Worm (Caenorhabditis elegans) whole organism, L3 larva: ENCODE measurements around the gene lgmn-1.

ENCODE experiments used
- R02D3.7 ChIP-seq: fragments of 150-350 bp; optimal IDR thresholded peaks from 2 replicates; lab custom pipeline; 2014; ENCODE audit warnings: missing biosample characterization, missing genetic modification characterization
- ZK546.5 ChIP-seq: sonication (generic microtip); optimal IDR thresholded peaks from 2 replicates; lab custom pipeline; 2017; ENCODE audit warnings: missing biosample characterization, missing genetic modification characterization
- aly-2 ChIP-seq: fragments of 150-350 bp; optimal IDR thresholded peaks from 2 replicates; lab custom pipeline; 2014; ENCODE audit warnings: missing biosample characterization, missing genetic modification characterization
- ama-1 ChIP-seq: fragments of 150-350 bp; optimal IDR thresholded peaks from 2 replicates; lab custom pipeline; 2018
- ceh-16 ChIP-seq: sonication (generic microtip); optimal IDR thresholded peaks from 2 replicates; lab custom pipeline; 2017; ENCODE audit warnings: missing biosample characterization, missing genetic modification characterization
- ceh-28 ChIP-seq: fragments of 150-350 bp; optimal IDR thresholded peaks from 2 replicates; lab custom pipeline; 2014; ENCODE audit warnings: missing biosample characterization, missing genetic modification reagents, missing genetic modification characterization
- ceh-82 ChIP-seq: fragments of 150-350 bp; optimal IDR thresholded peaks from 2 replicates; lab custom pipeline; 2014; ENCODE audit warnings: missing biosample characterization, missing genetic modification characterization
- ceh-9 ChIP-seq: sonication (generic microtip); optimal IDR thresholded peaks from 2 replicates; lab custom pipeline; 2018; ENCODE audit warnings: missing biosample characterization, missing genetic modification characterization
- egl-27 ChIP-seq: sonication (generic microtip); optimal IDR thresholded peaks from 4 replicates; lab custom pipeline; 2017; ENCODE audit warnings: missing biosample characterization, missing genetic modification reagents, missing genetic modification characterization
- egl-5 ChIP-seq: fragments of 150-350 bp; optimal IDR thresholded peaks from 2 replicates; lab custom pipeline; 2017; ENCODE audit warnings: missing biosample characterization, missing genetic modification reagents, missing genetic modification characterization, inconsistent platforms
- elt-1 ChIP-seq: fragments of 150-350 bp; optimal IDR thresholded peaks from 2 replicates; lab custom pipeline; 2014; ENCODE audit warnings: missing biosample characterization, missing genetic modification characterization
- elt-2 ChIP-seq: sonication (generic microtip); optimal IDR thresholded peaks from 2 replicates; lab custom pipeline; 2016; ENCODE audit warnings: missing genetic modification reagents, mild to moderate bottlenecking, missing genetic modification characterization, missing compliant biosample characterization
- elt-3 ChIP-seq, 3 experiments: fragments of 150-350 bp in 1 of 3; sonication (generic microtip) in 2 of 3; optimal IDR thresholded peaks; 2 replicates in 2 of 3; 4 replicates in 1 of 3; lab custom pipeline; 2014 to 2017; ENCODE audit warnings: missing biosample characterization in 3 of 3, missing genetic modification characterization in 3 of 3
- eor-1 ChIP-seq, 2 experiments: fragments of 150-350 bp; optimal IDR thresholded peaks; 2 replicates each; lab custom pipeline; 2014 to 2018; ENCODE audit warnings: missing biosample characterization in 2 of 2, missing genetic modification characterization in 2 of 2
- fkh-10 ChIP-seq: sonication (generic microtip); optimal IDR thresholded peaks from 2 replicates; lab custom pipeline; 2017; ENCODE audit warnings: missing biosample characterization, missing genetic modification reagents, missing genetic modification characterization
- fos-1 ChIP-seq: fragments of 150-350 bp; optimal IDR thresholded peaks from 2 replicates; lab custom pipeline; 2014; ENCODE audit warnings: missing biosample characterization, missing genetic modification characterization
- hmg-11 ChIP-seq: sonication (generic microtip); optimal IDR thresholded peaks from 2 replicates; lab custom pipeline; 2016; ENCODE audit warnings: missing genetic modification characterization, missing compliant biosample characterization
- jun-1 ChIP-seq: fragments of 150-350 bp; optimal IDR thresholded peaks from 2 replicates; lab custom pipeline; 2014; ENCODE audit warnings: missing biosample characterization, missing genetic modification reagents, missing genetic modification characterization
- lin-15B ChIP-seq: fragments of 150-350 bp; optimal IDR thresholded peaks from 2 replicates; lab custom pipeline; 2014; ENCODE audit warnings: missing biosample characterization, missing genetic modification characterization
- lin-39 ChIP-seq: fragments of 150-350 bp; optimal IDR thresholded peaks from 2 replicates; lab custom pipeline; 2018; ENCODE audit warnings: missing biosample characterization, missing genetic modification reagents, missing genetic modification characterization
- lsy-12 ChIP-seq: sonication (generic microtip); optimal IDR thresholded peaks from 2 replicates; lab custom pipeline; 2016; ENCODE audit warnings: mild to moderate bottlenecking, missing genetic modification characterization, missing compliant biosample characterization
- mdl-1 ChIP-seq: fragments of 150-350 bp; optimal IDR thresholded peaks from 2 replicates; lab custom pipeline; 2014; ENCODE audit warnings: missing biosample characterization, missing genetic modification characterization
- mml-1 ChIP-seq: fragments of 150-350 bp; sonication (generic microtip); optimal IDR thresholded peaks from 3 replicates; lab custom pipeline; 2014; ENCODE audit warnings: missing biosample characterization, missing genetic modification characterization
- nhr-11 ChIP-seq: fragments of 150-350 bp; optimal IDR thresholded peaks from 2 replicates; lab custom pipeline; 2014; ENCODE audit warnings: missing biosample characterization, missing genetic modification characterization
- nhr-12 ChIP-seq: fragments of 150-350 bp; optimal IDR thresholded peaks from 2 replicates; lab custom pipeline; 2014; ENCODE audit warnings: missing biosample characterization, missing genetic modification characterization
- nhr-23 ChIP-seq: fragments of 150-350 bp; optimal IDR thresholded peaks from 2 replicates; lab custom pipeline; 2014; ENCODE audit warnings: missing biosample characterization, missing genetic modification reagents, missing genetic modification characterization
- nhr-237 ChIP-seq: fragments of 150-350 bp; optimal IDR thresholded peaks from 2 replicates; lab custom pipeline; 2014; ENCODE audit warnings: missing biosample characterization, missing genetic modification characterization
- nhr-25 ChIP-seq: sonication (generic microtip); optimal IDR thresholded peaks from 2 replicates; lab custom pipeline; 2017; ENCODE audit warnings: missing biosample characterization, missing genetic modification characterization
- nhr-28 ChIP-seq: fragments of 150-350 bp; optimal IDR thresholded peaks from 2 replicates; lab custom pipeline; 2014; ENCODE audit warnings: missing biosample characterization, missing genetic modification characterization
- nhr-43 ChIP-seq: sonication (generic microtip); optimal IDR thresholded peaks from 2 replicates; lab custom pipeline; 2016; ENCODE audit warnings: mild to moderate bottlenecking, missing genetic modification characterization, missing compliant biosample characterization; ENCODE audit not compliant: poor library complexity, severe bottlenecking
- nhr-67 ChIP-seq: fragments of 150-350 bp; optimal IDR thresholded peaks from 2 replicates; lab custom pipeline; 2014; ENCODE audit warnings: missing biosample characterization, missing genetic modification characterization
- nhr-76 ChIP-seq: fragments of 150-350 bp; sonication (generic microtip); optimal IDR thresholded peaks from 5 replicates; lab custom pipeline; 2014; ENCODE audit warnings: missing biosample characterization, missing genetic modification characterization
- pqm-1 ChIP-seq: fragments of 150-350 bp; optimal IDR thresholded peaks from 2 replicates; lab custom pipeline; 2017; ENCODE audit warnings: missing biosample characterization, missing genetic modification characterization, inconsistent platforms
- skn-1 ChIP-seq: fragments of 150-350 bp; optimal IDR thresholded peaks from 2 replicates; lab custom pipeline; 2014; ENCODE audit warnings: missing biosample characterization, missing genetic modification characterization
- snpc-4 ChIP-seq: fragments of 150-350 bp; optimal IDR thresholded peaks from 2 replicates; lab custom pipeline; 2014; ENCODE audit warnings: missing biosample characterization, missing genetic modification characterization
- unc-62 ChIP-seq: fragments of 150-350 bp; sonication (generic microtip); optimal IDR thresholded peaks from 4 replicates; lab custom pipeline; 2014; ENCODE audit warnings: missing biosample characterization, missing genetic modification reagents, missing genetic modification characterization
- zag-1 ChIP-seq: fragments of 150-350 bp; optimal IDR thresholded peaks from 2 replicates; lab custom pipeline; 2014; ENCODE audit warnings: missing biosample characterization, missing genetic modification characterization
- ztf-4 ChIP-seq: fragments of 150-350 bp; optimal IDR thresholded peaks from 2 replicates; lab custom pipeline; 2014; ENCODE audit warnings: missing biosample characterization, missing genetic modification characterization

The lgmn-1 gene

ce11 chrV:12555872-12556271 lies 43.0 kb downstream of the lgmn-1 start:
- TF ChIP-seq mml-1 (tag; lab: Kevin White, UChicago) = no peak
- no peak for TF ChIP-seq unc-62 (GFP tag; lab: Kevin White, UChicago)
- TF ChIP-seq ztf-4 (tag; lab: Kevin White, UChicago) = no peak
- peak; percentile 57 for TF ChIP-seq nhr-25
- TF ChIP-seq nhr-23 (tag; lab: Kevin White, UChicago) = peak; percentile 74
- no peak for TF ChIP-seq zag-1
- TF ChIP-seq aly-2 = no peak
- no peak for TF ChIP-seq elt-3 (tag; optimal IDR thresholded peaks at IDR 0.05; lab: Kevin White, UChicago)
- TF ChIP-seq ceh-82 (tag; lab: Kevin White, UChicago) = no peak
- TF ChIP-seq nhr-237 (tag; lab: Kevin White, UChicago) = no peak
- TF ChIP-seq mdl-1 (tag; lab: Kevin White, UChicago) = no peak
- no peak for TF ChIP-seq egl-27 (tag; lab: Kevin White, UChicago)
- TF ChIP-seq fos-1 (tag; lab: Kevin White, UChicago) = no peak
- TF ChIP-seq snpc-4 (tag; lab: Kevin White, UChicago) = no peak
- no peak for TF ChIP-seq elt-2 (tag; lab: Kevin White, UChicago)
- TF ChIP-seq eor-1 (tag; optimal IDR thresholded peaks at IDR 0.05; lab: Kevin White, UChicago) = no peak
- no peak for TF ChIP-seq ceh-28 (tag; lab: Kevin White, UChicago)
- TF ChIP-seq pqm-1 (tag; lab: Kevin White, UChicago) = no peak
- TF ChIP-seq nhr-43 (tag; lab: Kevin White, UChicago) = peak; percentile 42
- TF ChIP-seq nhr-11 = no peak
- TF ChIP-seq, all 47 proteins: peak for 3

DNA sequence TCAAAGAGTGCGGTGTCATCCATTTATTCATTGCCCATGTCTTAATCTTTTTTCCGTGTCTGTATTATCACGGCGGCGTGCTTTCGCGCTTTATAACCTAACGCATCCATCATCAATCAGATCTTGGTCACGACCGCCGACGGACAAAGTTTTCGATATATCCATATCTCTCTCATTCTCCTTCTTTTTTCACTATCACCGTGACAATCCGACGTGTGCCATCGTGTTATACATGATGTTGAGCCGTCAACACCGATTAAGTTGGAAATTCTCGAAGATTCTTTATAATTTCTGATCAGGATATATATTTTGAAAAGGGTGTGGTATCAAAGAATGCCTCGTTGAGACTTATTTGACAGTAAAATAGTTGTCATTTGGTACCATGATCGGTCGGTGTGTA lies 44.0 kb downstream of the lgmn-1 start:
- no peak for TF ChIP-seq snpc-4 (tag; lab: Kevin White, UChicago)
- TF ChIP-seq nhr-23 (tag; lab: Kevin White, UChicago) = peak; percentile 18
- no peak for TF ChIP-seq nhr-67 (tag; lab: Kevin White, UChicago)
- no peak for TF ChIP-seq ceh-9 (tag; lab: Kevin White, UChicago)
- no peak for TF ChIP-seq eor-1 (tag; optimal IDR thresholded peaks at IDR 0.05; lab: Kevin White, UChicago)
- no peak for TF ChIP-seq egl-5 (tag; lab: Kevin White, UChicago)
- no peak for TF ChIP-seq lsy-12 (tag; lab: Kevin White, UChicago)
- TF ChIP-seq nhr-76 (tag; lab: Kevin White, UChicago) = no peak
- TF ChIP-seq nhr-12 (tag; lab: Kevin White, UChicago) = no peak
- no peak for TF ChIP-seq unc-62 (GFP tag; lab: Kevin White, UChicago)
- TF ChIP-seq zag-1 = no peak
- no peak for TF ChIP-seq elt-1 (tag; lab: Kevin White, UChicago)
- TF ChIP-seq ceh-16 (tag; lab: Kevin White, UChicago) = no peak
- TF ChIP-seq egl-27 (tag; lab: Kevin White, UChicago) = no peak
- TF ChIP-seq nhr-28 (tag; lab: Kevin White, UChicago) = no peak
- TF ChIP-seq skn-1 = no peak
- TF ChIP-seq nhr-43 (tag; lab: Kevin White, UChicago) = peak; percentile 25
- peak; percentile 30 for TF ChIP-seq nhr-25
- no peak for TF ChIP-seq fkh-10 (GFP tag; lab: Kevin White, UChicago)
- TF ChIP-seq pqm-1 (tag; lab: Kevin White, UChicago) = no peak
- TF ChIP-seq ztf-4 (tag; lab: Kevin White, UChicago) = no peak
- no peak for TF ChIP-seq jun-1
- no peak for TF ChIP-seq ZK546.5 (tag; lab: Kevin White, UChicago)
- peak in 1 of 3 experiments; percentile 70 for TF ChIP-seq elt-3 (tag; optimal IDR thresholded peaks at IDR 0.05; lab: Kevin White, UChicago)
- TF ChIP-seq elt-2 (tag; lab: Kevin White, UChicago) = no peak
- peak; percentile 67 for TF ChIP-seq ama-1 (lab: Kevin White, UChicago)
- TF ChIP-seq, all 47 proteins: peak for 5

DNA sequence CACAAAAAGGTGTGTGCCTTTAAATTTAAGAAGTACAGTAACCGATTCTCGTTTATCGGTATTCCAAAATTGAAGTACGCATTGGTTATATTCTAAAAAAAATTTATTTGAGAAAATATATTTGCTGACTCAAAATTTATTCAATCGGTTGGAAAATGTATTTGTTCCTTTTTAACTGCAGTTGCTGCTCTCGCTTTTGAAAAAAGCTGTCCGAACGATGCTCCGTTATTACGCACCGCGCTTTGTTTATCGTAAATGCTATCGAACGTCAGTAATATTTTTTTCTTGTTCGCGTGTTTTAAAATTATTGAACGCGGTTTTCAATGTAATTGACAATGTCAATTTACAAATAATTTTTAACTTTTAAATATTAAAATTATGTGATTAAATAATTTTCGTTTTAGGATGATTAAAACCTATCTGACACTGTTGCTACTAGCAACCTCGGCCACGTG lies 47.5 kb downstream of the lgmn-1 start, which contains the start of gene sel-1:
Gene sel-1 (plus strand): TSS at position 405 of the 455 bp plus-strand sequence.
- TF ChIP-seq lin-15B = peak; percentile 4
- TF ChIP-seq nhr-12 (tag; lab: Kevin White, UChicago) = no peak
- TF ChIP-seq hmg-11 (tag; lab: Kevin White, UChicago) = peak; percentile 1
- TF ChIP-seq unc-62 (GFP tag; lab: Kevin White, UChicago) = no peak
- no peak for TF ChIP-seq lin-39 (tag; lab: Kevin White, UChicago)
- TF ChIP-seq fos-1 (tag; lab: Kevin White, UChicago) = no peak
- no peak for TF ChIP-seq ama-1 (lab: Kevin White, UChicago)
- no peak for TF ChIP-seq nhr-43 (tag; lab: Kevin White, UChicago)
- TF ChIP-seq R02D3.7 (tag; lab: Kevin White, UChicago) = peak; percentile 59
- TF ChIP-seq, all 47 proteins: peak for 3
